Worm (Caenorhabditis elegans): ENCODE data around the gene gei-1.

DNA sequence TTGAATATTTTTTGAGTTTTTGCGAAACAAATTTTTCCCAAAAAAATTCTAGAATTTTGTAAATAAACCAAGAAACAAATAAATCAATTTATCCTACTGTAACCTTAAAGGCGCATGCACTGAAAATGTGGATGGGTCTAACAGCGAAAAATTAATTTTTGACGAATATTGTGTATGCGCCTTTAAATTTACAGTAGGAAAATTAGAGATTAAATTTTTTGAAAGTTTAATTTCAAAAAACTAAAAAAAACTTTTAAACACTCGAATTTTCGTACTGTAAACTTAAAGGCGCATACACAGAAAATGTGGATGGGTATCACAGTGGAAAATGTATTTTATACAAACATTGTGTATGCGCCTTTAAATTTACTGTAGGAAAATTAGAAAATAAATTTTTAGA lies 45.5 kb downstream of the gei-1 start:
- no peak for TF ChIP-seq hlh-30 (tag; optimal IDR thresholded peaks at IDR 0.05; ENCODE audit: insufficient read depth)
- no peak for TF ChIP-seq Y105C5A.15 (GFP tag; IDR thresholded peaks at IDR 0.05)
- no peak for TF ChIP-seq nhr-76 (tag; optimal IDR thresholded peaks at IDR 0.05)
- TF ChIP-seq dpl-1 (GFP tag; optimal IDR thresholded peaks at IDR 0.05) = no peak
- TF ChIP-seq skn-1 (tag; optimal IDR thresholded peaks at IDR 0.05) = no peak
- TF ChIP-seq unc-62 (GFP tag; optimal IDR thresholded peaks at IDR 0.05 in 1 of 2) = no peak
- TF ChIP-seq unc-62 (tag; optimal IDR thresholded peaks at IDR 0.05) = no peak
- no peak for TF ChIP-seq nhr-10 (tag; optimal IDR thresholded peaks at IDR 0.05)
- TF ChIP-seq nhr-42 (GFP tag; IDR thresholded peaks at IDR 0.05) = no peak
- no peak for TF ChIP-seq mdl-1 (tag; optimal IDR thresholded peaks at IDR 0.05)
- TF ChIP-seq pha-4 (GFP tag; IDR thresholded peaks at IDR 0.05) = no peak
- no peak for TF ChIP-seq pha-4 (tag; optimal IDR thresholded peaks at IDR 0.05)
- TF ChIP-seq nhr-237 (tag; optimal IDR thresholded peaks at IDR 0.05) = no peak
- no peak for TF ChIP-seq snpc-4 (tag; optimal IDR thresholded peaks at IDR 0.05)
- TF ChIP-seq mep-1 (tag; optimal IDR thresholded peaks at IDR 0.05) = no peak
- TF ChIP-seq ama-1 (optimal IDR thresholded peaks at IDR 0.05) = no peak

Data from whole organism, L4 larva.